Worm (Caenorhabditis elegans) whole organism, young adult: ENCODE measurements around the gene Y45G12B.2.

Experiments used
- D2030.7 ChIP-seq: fragments of 200-800 bp; sonication (Bioruptor generic); IDR thresholded peaks from 2 replicates; pipeline ENCODE4 v1.3.6; 2022; ENCODE audit warnings: missing genetic modification reagents, missing genetic modification characterization, missing compliant biosample characterization
- F37B4.10 ChIP-seq: fragments of 200-800 bp; sonication (Bioruptor generic); IDR thresholded peaks from 2 replicates; pipeline ENCODE4 v1.3.6; 2022; ENCODE audit warnings: missing genetic modification characterization, missing compliant biosample characterization
- die-1 ChIP-seq: sonication (generic microtip); optimal IDR thresholded peaks from 2 replicates; lab custom pipeline; 2016; ENCODE audit warnings: missing genotype, mild to moderate bottlenecking, missing genetic modification characterization, missing compliant biosample characterization
- dox-1 ChIP-seq: fragments of 200-800 bp; sonication (Bioruptor generic); IDR thresholded peaks from 2 replicates; pipeline ENCODE4 v1.3.6; 2022; ENCODE audit warnings: missing genetic modification reagents, missing genetic modification characterization, missing compliant biosample characterization
- ets-4 ChIP-seq: fragments of 200-800 bp; sonication (Bioruptor generic); optimal IDR thresholded peaks from 2 replicates; lab custom pipeline; 2018; ENCODE audit warnings: mild to moderate bottlenecking, missing genetic modification characterization, missing compliant biosample characterization
- hlh-12 ChIP-seq: sonication (generic microtip); optimal IDR thresholded peaks from 2 replicates; lab custom pipeline; 2016; ENCODE audit warnings: missing genetic modification characterization, missing compliant biosample characterization
- lir-1 ChIP-seq: fragments of 200-800 bp; sonication (Bioruptor generic); conservative IDR thresholded peaks from 2 replicates; pipeline ENCODE4 v1.3.6; 2022; ENCODE audit warnings: missing genetic modification reagents, missing genetic modification characterization, missing compliant biosample characterization
- nfya-1 ChIP-seq: sonication (generic microtip); optimal IDR thresholded peaks from 2 replicates; lab custom pipeline; 2017; ENCODE audit warnings: antibody characterized with exemption, missing compliant biosample characterization, missing genetic modification characterization, borderline replicate concordance; ENCODE audit not compliant: insufficient read depth
- unc-62 ChIP-seq: fragments of 150-350 bp; optimal IDR thresholded peaks from 2 replicates; lab custom pipeline; 2014; ENCODE audit warnings: missing biosample characterization, missing genetic modification reagents, missing genetic modification characterization
- xnd-1 ChIP-seq: sonication (generic microtip); optimal IDR thresholded peaks from 2 replicates; lab custom pipeline; 2016; ENCODE audit warnings: missing genotype, missing genetic modification reagents, missing genetic modification characterization, missing compliant biosample characterization
- ztf-26 ChIP-seq: sonication (generic microtip); optimal IDR thresholded peaks from 2 replicates; lab custom pipeline; 2017; ENCODE audit warnings: missing genetic modification characterization, missing compliant biosample characterization
- ztf-6 ChIP-seq: fragments of 200-800 bp; sonication (Bioruptor generic); IDR thresholded peaks from 2 replicates; pipeline ENCODE4 v1.3.6; 2022; ENCODE audit warnings: missing genetic modification reagents, missing genetic modification characterization, missing compliant biosample characterization

DNA sequence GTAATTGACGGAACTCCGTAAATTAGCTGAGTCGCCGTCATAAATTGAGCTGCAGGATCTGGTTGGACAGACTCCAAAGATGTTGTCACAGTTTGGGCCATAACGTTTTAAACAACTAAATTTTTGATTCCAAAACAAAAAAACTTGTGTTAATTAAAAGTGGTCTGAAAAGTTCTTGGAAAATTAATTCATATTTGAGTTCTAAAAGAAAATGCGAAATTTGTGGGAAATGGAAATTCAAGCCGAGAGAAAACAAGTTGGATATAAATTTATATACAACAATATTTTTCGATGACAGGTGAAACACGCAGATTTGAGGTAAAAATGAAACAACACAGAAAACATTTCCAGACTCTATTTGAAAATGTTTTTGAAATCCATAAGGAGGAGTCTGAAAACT lies 30.7 kb downstream of the Y45G12B.2 start, which contains the start of gene srg-59:
- TF ChIP-seq ztf-6 (GFP tag; lab: Robert Waterston, UW) (no peak), nfya-1 (tag; lab: Kevin White, UChicago) (no peak), xnd-1 (tag; lab: Kevin White, UChicago) (no peak), D2030.7 (GFP tag; lab: Robert Waterston, UW) (no peak), dox-1 (GFP tag; lab: Robert Waterston, UW) (no peak), lir-1 (no peak), F37B4.10 (GFP tag; lab: Robert Waterston, UW) (no peak), ets-4 (no peak), die-1 (tag; lab: Kevin White, UChicago) (no peak), unc-62 (GFP tag; lab: Kevin White, UChicago) (no peak), ztf-26 (tag; lab: Kevin White, UChicago) (no peak), hlh-12 (tag; lab: Kevin White, UChicago) (no peak)
